Worm (Caenorhabditis elegans) whole organism, L4 larva: Measurements from ENCODE around the gene T07H8.11.

Source experiments
- mxl-2 ChIP-seq: fragments of 200-800 bp; sonication (Bioruptor generic); conservative IDR thresholded peaks from 2 replicates; pipeline ENCODE4 v1.3.6; 2022; ENCODE audit warnings: missing genetic modification reagents, missing genetic modification characterization, missing compliant biosample characterization
- nhr-76 ChIP-seq: fragments of 150-350 bp; optimal IDR thresholded peaks from 2 replicates; lab custom pipeline; 2014; ENCODE audit warnings: missing biosample characterization, missing genetic modification characterization
- skn-1 ChIP-seq: fragments of 150-350 bp; optimal IDR thresholded peaks from 2 replicates; lab custom pipeline; 2014; ENCODE audit warnings: missing biosample characterization, missing genetic modification characterization
- snpc-4 ChIP-seq: fragments of 150-350 bp; optimal IDR thresholded peaks from 2 replicates; lab custom pipeline; 2014; ENCODE audit warnings: missing biosample characterization, missing genetic modification characterization
- unc-130 ChIP-seq: sonication (generic microtip); optimal IDR thresholded peaks from 2 replicates; lab custom pipeline; 2016; ENCODE audit warnings: missing genetic modification reagents, missing genetic modification characterization, missing compliant biosample characterization

DNA sequence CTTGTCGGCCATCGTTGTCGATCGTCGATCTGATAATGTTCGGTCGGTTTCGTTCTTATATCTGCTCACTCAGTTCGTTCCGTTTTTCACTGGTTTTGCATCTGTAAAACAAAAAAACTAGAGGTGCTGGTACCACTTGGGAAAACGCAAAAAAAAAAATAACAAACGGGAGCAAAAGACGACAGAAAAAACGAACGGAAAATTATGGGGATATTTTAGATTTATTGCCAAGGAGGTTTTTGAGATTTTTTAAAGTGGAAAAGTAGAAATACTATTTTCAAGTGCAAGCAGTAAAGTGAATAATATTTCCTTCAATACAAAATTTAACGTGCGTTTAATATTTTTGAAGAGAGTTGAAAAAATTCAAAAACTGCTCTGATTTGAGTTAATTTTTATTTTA lies 22.3 kb downstream of the T07H8.11 start, which contains the start of gene unc-68:
- no peak for TF ChIP-seq nhr-76 (tag; lab: Kevin White, UChicago)
- TF ChIP-seq skn-1 (tag; lab: Kevin White, UChicago), result no peak
- no peak for TF ChIP-seq mxl-2 (GFP tag; lab: Robert Waterston, UW)
- TF ChIP-seq snpc-4 (tag; lab: Kevin White, UChicago), result no peak
- TF ChIP-seq unc-130 (GFP tag; lab: Kevin White, UChicago), result no peak
